Fruit fly (Drosophila melanogaster) whole organism, embryonic: Measurements from ENCODE around the gene Zaf1.
A peak's percentile ranks its signal among the peaks of the same experiment; 100 is the strongest.

Source experiments
- Abd-B ChIP-seq: fragments of 200-800 bp; sonication (Bioruptor generic); optimal IDR thresholded peaks from 2 replicates; lab custom pipeline; 2018; ENCODE audit warnings: missing biosample characterization, mild to moderate bottlenecking, missing genetic modification characterization, moderate library complexity
- C15 ChIP-seq: fragments of 200-800 bp; sonication (Bioruptor generic); IDR thresholded peaks from 3 replicates; pipeline ENCODE4 v1.3.6; 2022; ENCODE audit warnings: missing biosample characterization, missing genetic modification characterization
- CG10209 ChIP-seq: fragments of 200-800 bp; sonication (Bioruptor generic); optimal IDR thresholded peaks from 3 replicates; lab custom pipeline; 2017; ENCODE audit warnings: missing biosample characterization, mild to moderate bottlenecking, missing genetic modification characterization, missing genetic modification reagents
- CG10321 ChIP-seq: fragments of 200-800 bp; sonication (Bioruptor generic); IDR thresholded peaks from 2 replicates; pipeline ENCODE4 v1.3.6; 2022; ENCODE audit warnings: missing biosample characterization, missing genetic modification characterization
- CG10543 ChIP-seq: fragments of 200-800 bp; sonication (Bioruptor generic); optimal IDR thresholded peaks from 3 replicates; lab custom pipeline; 2017; ENCODE audit warnings: missing biosample characterization, mild to moderate bottlenecking, missing genetic modification characterization, moderate library complexity
- CG10959 ChIP-seq: fragments of 200-800 bp; sonication (Bioruptor generic); IDR thresholded peaks from 2 replicates; pipeline ENCODE4 v1.3.6; 2022; ENCODE audit warnings: missing biosample characterization, missing genetic modification characterization
- CG11560 ChIP-seq: fragments of 200-800 bp; sonication (Bioruptor generic); IDR thresholded peaks from 3 replicates; pipeline ENCODE4 v1.3.6; 2022; ENCODE audit warnings: missing biosample characterization, missing genetic modification characterization
- CG12219 ChIP-seq: fragments of 200-800 bp; sonication (Bioruptor generic); optimal IDR thresholded peaks from 3 replicates; lab custom pipeline; 2018; ENCODE audit warnings: missing biosample characterization, mild to moderate bottlenecking, missing genetic modification characterization
- CG14441 ChIP-seq: fragments of 200-800 bp; sonication (Bioruptor generic); IDR thresholded peaks from 2 replicates; pipeline ENCODE4 v1.3.6; 2022; ENCODE audit warnings: missing biosample characterization, missing genetic modification characterization
- CG1529 ChIP-seq: fragments of 200-800 bp; sonication (Bioruptor generic); optimal IDR thresholded peaks from 3 replicates; lab custom pipeline; 2018; ENCODE audit warnings: missing biosample characterization, missing genetic modification characterization
- CG16779 ChIP-seq: fragments of 200-800 bp; sonication (Bioruptor generic); IDR thresholded peaks from 2 replicates; pipeline ENCODE4 v1.3.6; 2022; ENCODE audit warnings: missing biosample characterization, missing genetic modification characterization
- CG34224 ChIP-seq: fragments of 200-800 bp; sonication (Bioruptor generic); IDR thresholded peaks from 3 replicates; pipeline ENCODE4 v1.3.6; 2022; ENCODE audit warnings: missing biosample characterization, missing genetic modification characterization; ENCODE audit not compliant: partially characterized antibody
- CG34422 ChIP-seq: fragments of 200-800 bp; sonication (Bioruptor generic); IDR thresholded peaks from 3 replicates; pipeline ENCODE4 v1.3.6; 2022; ENCODE audit warnings: missing biosample characterization, missing genetic modification characterization
- CG5180 ChIP-seq: fragments of 200-800 bp; sonication (Bioruptor generic); optimal IDR thresholded peaks from 3 replicates; lab custom pipeline; 2017; ENCODE audit warnings: missing biosample characterization, missing genetic modification characterization, mild to moderate bottlenecking, moderate library complexity, missing genetic modification reagents
- CG6654 ChIP-seq: fragments of 200-800 bp; sonication (Bioruptor generic); optimal IDR thresholded peaks from 2 replicates; lab custom pipeline; 2017; ENCODE audit warnings: missing biosample characterization, mild to moderate bottlenecking, missing genetic modification characterization
- CG6791 ChIP-seq: fragments of 200-800 bp; sonication (Bioruptor generic); IDR thresholded peaks from 3 replicates; pipeline ENCODE4 v1.3.6; 2022; ENCODE audit warnings: missing biosample characterization, missing genetic modification characterization; ENCODE audit not compliant: partially characterized antibody
- Dip2 ChIP-seq: fragments of 200-800 bp; sonication (Bioruptor generic); IDR thresholded peaks from 2 replicates; pipeline ENCODE4 v1.3.6; 2022; ENCODE audit warnings: missing biosample characterization, missing genetic modification characterization
- Dp ChIP-seq: fragments of 200-800 bp; sonication (Bioruptor generic); optimal IDR thresholded peaks from 2 replicates; lab custom pipeline; 2018; ENCODE audit warnings: missing biosample characterization, mild to moderate bottlenecking, missing genetic modification characterization, moderate library complexity
- E2f1 ChIP-seq: fragments of 200-800 bp; sonication (Bioruptor generic); IDR thresholded peaks from 2 replicates; pipeline ENCODE4 v1.3.6; 2022; ENCODE audit warnings: missing biosample characterization, missing genetic modification characterization
- Ets97D ChIP-seq: fragments of 200-800 bp; sonication (Bioruptor generic); optimal IDR thresholded peaks from 3 replicates; lab custom pipeline; 2016; ENCODE audit warnings: missing biosample characterization, missing genetic modification characterization
- Fer2 ChIP-seq: fragments of 200-800 bp; sonication (Bioruptor generic); optimal IDR thresholded peaks from 2 replicates; lab custom pipeline; 2018; ENCODE audit warnings: missing biosample characterization, mild to moderate bottlenecking, missing genetic modification characterization, moderate library complexity
- Kr ChIP-seq: fragments of 200-800 bp; sonication (Bioruptor generic); optimal IDR thresholded peaks from 2 replicates; lab custom pipeline; 2017; ENCODE audit warnings: missing biosample characterization, mild to moderate bottlenecking, missing genetic modification characterization
- Med ChIP-seq: fragments of 200-800 bp; sonication (Bioruptor generic); peaks from one replicate; lab custom pipeline; 2016; ENCODE audit warnings: missing biosample characterization, missing genetic modification characterization, mild to moderate bottlenecking, inconsistent platforms, moderate library complexity
- Mes4 ChIP-seq: fragments of 200-800 bp; sonication (Bioruptor generic); optimal IDR thresholded peaks from 2 replicates; lab custom pipeline; 2016; ENCODE audit warnings: missing biosample characterization, missing genetic modification characterization
- Sin3A ChIP-seq: fragments of >200 bp; optimal IDR thresholded peaks from 2 replicates; lab custom pipeline; 2018
- Sox100B ChIP-seq: fragments of 200-800 bp; sonication (Bioruptor generic); optimal IDR thresholded peaks from 3 replicates; lab custom pipeline; 2018; ENCODE audit warnings: missing biosample characterization, mild to moderate bottlenecking, missing genetic modification characterization
- Sry-β ChIP-seq: fragments of 200-800 bp; sonication (Bioruptor generic); optimal IDR thresholded peaks from 2 replicates; lab custom pipeline; 2018; ENCODE audit warnings: missing biosample characterization, mild to moderate bottlenecking, missing genetic modification characterization, moderate library complexity
- Stat92E ChIP-seq, 3 experiments: fragments of >200 bp in 2 of 3; fragments of 200-800 bp in 1 of 3; sonication (Bioruptor generic) in 1 of 3; optimal IDR thresholded peaks; 2 replicates each; lab custom pipeline; 2017 to 2019; ENCODE audit warnings: missing biosample characterization in 3 of 3, missing genetic modification characterization in 3 of 3, mild to moderate bottlenecking in 1 of 3, moderate library complexity in 1 of 3
- Usf ChIP-seq: fragments of 200-800 bp; sonication (Bioruptor generic); optimal IDR thresholded peaks from 2 replicates; lab custom pipeline; 2017; ENCODE audit warnings: missing genotype, missing biosample characterization, missing genetic modification characterization
- Xbp1 ChIP-seq: fragments of 200-800 bp; sonication (Bioruptor generic); optimal IDR thresholded peaks from 3 replicates; lab custom pipeline; 2016; ENCODE audit warnings: missing biosample characterization, mild to moderate bottlenecking, missing genetic modification characterization
- ac ChIP-seq: fragments of 200-800 bp; sonication (Bioruptor generic); optimal IDR thresholded peaks from 3 replicates; lab custom pipeline; 2017; ENCODE audit warnings: missing biosample characterization, mild to moderate bottlenecking, missing genetic modification characterization
- ap ChIP-seq: fragments of 200-800 bp; sonication (Bioruptor generic); IDR thresholded peaks from 2 replicates; pipeline ENCODE4 v1.3.6; 2022; ENCODE audit warnings: missing biosample characterization, missing genetic modification characterization
- ato ChIP-seq: fragments of 200-800 bp; sonication (Bioruptor generic); IDR thresholded peaks from 2 replicates; pipeline ENCODE4 v1.3.6; 2022; ENCODE audit warnings: missing biosample characterization, missing genetic modification characterization; ENCODE audit not compliant: partially characterized antibody
- chn ChIP-seq: fragments of 200-800 bp; sonication (Bioruptor generic); optimal IDR thresholded peaks from 2 replicates; lab custom pipeline; 2016; ENCODE audit warnings: missing biosample characterization, missing genetic modification characterization
- ems ChIP-seq: fragments of 200-800 bp; sonication (Bioruptor generic); optimal IDR thresholded peaks from 3 replicates; lab custom pipeline; 2016; ENCODE audit warnings: missing biosample characterization, missing genetic modification characterization
- fru ChIP-seq: fragments of >200 bp; optimal IDR thresholded peaks from 2 replicates; lab custom pipeline; 2017
- fu2 ChIP-seq: fragments of 200-800 bp; sonication (Bioruptor generic); optimal IDR thresholded peaks from 2 replicates; lab custom pipeline; 2016; ENCODE audit warnings: missing biosample characterization, missing genetic modification characterization
- ham ChIP-seq: fragments of 200-800 bp; sonication (Bioruptor generic); IDR thresholded peaks from 2 replicates; pipeline ENCODE4 v1.3.6; 2022; ENCODE audit warnings: missing biosample characterization, missing genetic modification characterization
- hth ChIP-seq: fragments of >200 bp; optimal IDR thresholded peaks from 2 replicates; lab custom pipeline; 2017; ENCODE audit warnings: inconsistent platforms
- jing ChIP-seq: fragments of 200-800 bp; sonication (Bioruptor generic); optimal IDR thresholded peaks from 2 replicates; lab custom pipeline; 2018; ENCODE audit warnings: missing biosample characterization, mild to moderate bottlenecking, missing genetic modification characterization
- maf-S ChIP-seq: fragments of 200-800 bp; sonication (Bioruptor generic); optimal IDR thresholded peaks from 2 replicates; lab custom pipeline; 2016; ENCODE audit warnings: missing biosample characterization, missing genetic modification characterization
- pfk ChIP-seq: fragments of 200-800 bp; sonication (Bioruptor generic); optimal IDR thresholded peaks from 2 replicates; lab custom pipeline; 2018; ENCODE audit warnings: missing biosample characterization, mild to moderate bottlenecking, missing genetic modification characterization, moderate library complexity
- phol ChIP-seq: fragments of 200-800 bp; sonication (Bioruptor generic); optimal IDR thresholded peaks from 3 replicates; lab custom pipeline; 2018; ENCODE audit warnings: missing biosample characterization, mild to moderate bottlenecking, missing genetic modification characterization, moderate library complexity
- psq ChIP-seq: fragments of 200-800 bp; sonication (Bioruptor generic); optimal IDR thresholded peaks from 2 replicates; lab custom pipeline; 2017; ENCODE audit warnings: missing biosample characterization, missing genetic modification characterization
- pzg ChIP-seq: fragments of 200-800 bp; sonication (Bioruptor generic); optimal IDR thresholded peaks from 3 replicates; lab custom pipeline; 2018; ENCODE audit warnings: missing biosample characterization, mild to moderate bottlenecking, missing genetic modification characterization, moderate library complexity
- ranshi ChIP-seq: fragments of 200-800 bp; sonication (Bioruptor generic); IDR thresholded peaks from 2 replicates; pipeline ENCODE4 v1.3.6; 2022; ENCODE audit warnings: missing biosample characterization, missing genetic modification characterization
- sim ChIP-seq: fragments of 200-800 bp; sonication (Bioruptor generic); IDR thresholded peaks from 2 replicates; pipeline ENCODE4 v1.3.6; 2022; ENCODE audit warnings: missing biosample characterization, missing genetic modification characterization
- sna ChIP-seq: fragments of 200-800 bp; sonication (Bioruptor generic); IDR thresholded peaks from 2 replicates; pipeline ENCODE4 v1.3.6; 2022; ENCODE audit warnings: missing biosample characterization, missing genetic modification characterization; ENCODE audit not compliant: partially characterized antibody
- stwl ChIP-seq: fragments of 200-800 bp; sonication (Bioruptor generic); optimal IDR thresholded peaks from 3 replicates; lab custom pipeline; 2018; ENCODE audit warnings: missing biosample characterization, mild to moderate bottlenecking, missing genetic modification characterization, moderate library complexity
- tll ChIP-seq, 2 experiments: fragments of 200-800 bp in 1 of 2; fragments of >200 bp in 1 of 2; sonication (Bioruptor generic) in 1 of 2; optimal IDR thresholded peaks; 2 replicates each; lab custom pipeline; 2017 to 2019; ENCODE audit warnings: missing biosample characterization in 2 of 2, missing genetic modification characterization in 2 of 2, mild to moderate bottlenecking in 1 of 2, moderate library complexity in 1 of 2
- unpg ChIP-seq: fragments of 200-800 bp; sonication (Bioruptor generic); optimal IDR thresholded peaks from 3 replicates; lab custom pipeline; 2018; ENCODE audit warnings: missing biosample characterization, mild to moderate bottlenecking, missing genetic modification characterization, moderate library complexity

Gene Zaf1

dm6 chr3R:11581340-11582252, 43.8 kb downstream of the Zaf1 start, which contains the start of gene wkd (continued):
- TF ChIP-seq stwl (tag; lab: Kevin White, UChicago), result peak; percentile 88
- no peak for TF ChIP-seq CG1529 (GFP tag; lab: Kevin White, UChicago)
- no peak for TF ChIP-seq ems (GFP tag; lab: Kevin White, UChicago)
- peak; percentile 63 for TF ChIP-seq CG10543 (GFP tag; lab: Kevin White, UChicago)
- no peak for TF ChIP-seq ac
- peak; percentile 96 for TF ChIP-seq pfk (GFP tag; lab: Kevin White, UChicago)
- TF ChIP-seq maf-S (GFP tag; lab: Kevin White, UChicago), result no peak
- no peak for TF ChIP-seq C15 (GFP tag; lab: Robert Waterston, UW)
- no peak for TF ChIP-seq Fer2
- no peak for TF ChIP-seq Usf (GFP tag; lab: Kevin White, UChicago)
- no peak for TF ChIP-seq Xbp1 (GFP tag; lab: Kevin White, UChicago)
- TF ChIP-seq CG12219 (GFP tag; lab: Kevin White, UChicago), result no peak
- no peak for TF ChIP-seq fu2
- no peak for TF ChIP-seq unpg (GFP tag; lab: Kevin White, UChicago)
- peak in 1 of 3 experiments; percentile 6 for TF ChIP-seq Stat92E (GFP tag; optimal IDR thresholded peaks at IDR 0.05; lab: Kevin White, UChicago)
- no peak for TF ChIP-seq sim (GFP tag; lab: Robert Waterston, UW)
- TF ChIP-seq CG10959 (GFP tag; lab: Robert Waterston, UW), result no peak
- no peak for TF ChIP-seq ap (GFP tag; lab: Robert Waterston, UW)
- no peak for TF ChIP-seq hth
- TF ChIP-seq tll (GFP tag; optimal IDR thresholded peaks at IDR 0.05; lab: Kevin White, UChicago), result no peak
- TF ChIP-seq Sin3A (lab: Kevin White, UChicago), result peak; percentile 79
- peak; percentile 63 for TF ChIP-seq Ets97D
- TF ChIP-seq sna (GFP tag; lab: Robert Waterston, UW), result peak; percentile 81
- TF ChIP-seq ham (GFP tag; lab: Robert Waterston, UW), result no peak
- TF ChIP-seq psq (GFP tag; lab: Kevin White, UChicago), result no peak
- no peak for TF ChIP-seq Mes4
- TF ChIP-seq ranshi (GFP tag; lab: Robert Waterston, UW), result no peak
- TF ChIP-seq Dp, result peak; percentile 90
- TF ChIP-seq phol (tag; lab: Kevin White, UChicago), result peak; percentile 26
- TF ChIP-seq Sry-β, result no peak
- 0 out of 3 replicates have a peak, but pooled peaks have one; percentile 22 for TF ChIP-seq CG34422
- peak; percentile 15 for TF ChIP-seq Abd-B (GFP tag; lab: Kevin White, UChicago)
- TF ChIP-seq CG6791, result peak; percentile 95
- TF ChIP-seq ato (GFP tag; lab: Robert Waterston, UW), result peak; percentile 77; the same call in 1 of the 2 replicates
- TF ChIP-seq Kr (GFP tag; lab: Kevin White, UChicago), result no peak
- TF ChIP-seq Dip2, result no peak
- TF ChIP-seq fru (lab: Kevin White, UChicago), result no peak
- TF ChIP-seq, all 482 proteins: peak for 107

- no peak for TF ChIP-seq jing (GFP tag; lab: Kevin White, UChicago)
- no peak for TF ChIP-seq Med (GFP tag; lab: Kevin White, UChicago)
- TF ChIP-seq C15 (GFP tag; lab: Robert Waterston, UW), result no peak
- TF ChIP-seq Sox100B (GFP tag; lab: Kevin White, UChicago), result no peak
- TF ChIP-seq CG16779 (GFP tag; lab: Robert Waterston, UW), result no peak
- no peak for TF ChIP-seq pzg
- no peak for TF ChIP-seq CG34224
- no peak for TF ChIP-seq CG6654
- no peak for TF ChIP-seq E2f1 (GFP tag; lab: Robert Waterston, UW)
- TF ChIP-seq CG10321 (GFP tag; lab: Robert Waterston, UW), result no peak
- no peak for TF ChIP-seq chn (GFP tag; lab: Kevin White, UChicago)
- TF ChIP-seq CG14441 (GFP tag; lab: Robert Waterston, UW), result no peak
- no peak for TF ChIP-seq CG11560 (tag; lab: Robert Waterston, UW)
- TF ChIP-seq CG5180 (GFP tag; lab: Kevin White, UChicago), result no peak
- no peak for TF ChIP-seq CG10209
These were observed 46.8 kb downstream of the Zaf1 start, which contains the start of the genes CG6790 and CG5342 for dm6 chr3R:11578645-11579044. Gene CG6790 (minus strand): TSS chr3R:11578745. Gene CG5342 (plus strand): TSS chr3R:11578826.
